Worm (Caenorhabditis elegans): ENCODE data around the gene twk-14.

DNA sequence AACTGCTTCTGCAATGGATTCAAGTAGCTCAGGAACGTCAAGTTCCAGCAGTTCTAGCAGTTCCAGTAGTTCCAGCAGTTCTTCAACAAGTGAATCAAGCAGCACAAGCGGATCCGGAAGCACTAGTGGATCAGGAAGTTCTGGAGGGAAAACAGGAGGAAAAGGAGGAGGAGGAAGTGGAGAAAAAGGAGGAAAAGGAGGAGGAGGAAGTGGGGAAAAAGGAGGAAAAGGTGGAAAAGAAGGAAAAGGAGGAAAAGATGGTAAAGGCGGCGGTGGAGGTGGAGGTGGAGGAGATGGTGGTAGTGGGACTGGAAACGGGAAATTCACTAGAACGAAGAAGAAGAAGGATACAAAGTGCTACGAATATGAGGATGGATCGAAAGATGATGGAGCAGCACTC, 11.0 kb upstream of the twk-14 start:
- TF ChIP-seq nhr-25 (tag; optimal IDR thresholded peaks at IDR 0.05) (no peak), snpc-4 (tag; optimal IDR thresholded peaks at IDR 0.05) (no peak), nhr-67 (tag; optimal IDR thresholded peaks at IDR 0.05) (no peak), egl-27 (tag; optimal IDR thresholded peaks at IDR 0.05) (no peak), pha-4 (tag; optimal IDR thresholded peaks at IDR 0.05) (no peak), elt-3 (tag; optimal IDR thresholded peaks at IDR 0.05) (no peak), mml-1 (tag; optimal IDR thresholded peaks at IDR 0.05) (no peak), nhr-76 (tag; optimal IDR thresholded peaks at IDR 0.05) (no peak), lin-39 (tag; optimal IDR thresholded peaks at IDR 0.05) (no peak), ztf-11 (tag; optimal IDR thresholded peaks at IDR 0.05) (no peak), unc-39 (tag; optimal IDR thresholded peaks at IDR 0.05) (no peak), fkh-2 (tag; optimal IDR thresholded peaks at IDR 0.05) (no peak)

Measured in whole organism, L3 larva.